Fruit fly (Drosophila melanogaster): ENCODE results near the gene mbc.

- peak; percentile 43 for TF ChIP-seq Sox14 (GFP tag; optimal IDR thresholded peaks at IDR 0.05)
- peak; percentile 23 for TF ChIP-seq Lpt (GFP tag; optimal IDR thresholded peaks at IDR 0.05)
- no peak for TF ChIP-seq CG10631 (GFP tag; optimal IDR thresholded peaks at IDR 0.05)
- no peak for TF ChIP-seq CG8319 (GFP tag; optimal IDR thresholded peaks at IDR 0.05)
- peak; percentile 16 for TF ChIP-seq lz (GFP tag; optimal IDR thresholded peaks at IDR 0.05)
- TF ChIP-seq Smox (GFP tag; optimal IDR thresholded peaks at IDR 0.05), result no peak
- TF ChIP-seq CG11294 (GFP tag; IDR thresholded peaks at IDR 0.05), result no peak
- peak; percentile 8 for TF ChIP-seq CG10669 (GFP tag; optimal IDR thresholded peaks at IDR 0.05)
- peak; percentile 36 for TF ChIP-seq dsx (GFP tag; optimal IDR thresholded peaks at IDR 0.05; ENCODE audit: poor library complexity, severe bottlenecking)
- TF ChIP-seq CG8119 (GFP tag; IDR thresholded peaks at IDR 0.05), result peak; percentile 61; the same call in 2 of the 3 replicates
- TF ChIP-seq Sox15 (GFP tag; optimal IDR thresholded peaks at IDR 0.05), result no peak
- no peak for TF ChIP-seq svp (GFP tag)
Observed at dm6 chr3R:23818879-23819408, 37.4 kb downstream of the mbc start, which contains the start of the genes CG33111 and eIF4G2.

All from whole organism, prepupa.